Worm (Caenorhabditis elegans) whole organism, young adult: ENCODE data around the gene dhs-14.

ENCODE experiments used
- B0336.3 ChIP-seq: fragments of 200-800 bp; sonication (Bioruptor generic); IDR thresholded peaks from 2 replicates; pipeline ENCODE4 v1.3.6; 2022; ENCODE audit warnings: missing genetic modification characterization, missing compliant biosample characterization
- D2030.7 ChIP-seq: fragments of 200-800 bp; sonication (Bioruptor generic); IDR thresholded peaks from 2 replicates; pipeline ENCODE4 v1.3.6; 2022; ENCODE audit warnings: missing genetic modification reagents, missing genetic modification characterization, missing compliant biosample characterization
- F10E7.11 ChIP-seq: sonication (generic microtip); optimal IDR thresholded peaks from 2 replicates; lab custom pipeline; 2017; ENCODE audit warnings: mild to moderate bottlenecking, missing genetic modification characterization, moderate library complexity, missing compliant biosample characterization
- F22D6.2 ChIP-seq: sonication (generic microtip); optimal IDR thresholded peaks from 2 replicates; lab custom pipeline; 2016; ENCODE audit warnings: mild to moderate bottlenecking, missing genetic modification characterization, missing compliant biosample characterization
- F23B12.7 ChIP-seq: sonication (generic microtip); optimal IDR thresholded peaks from 2 replicates; lab custom pipeline; 2017; ENCODE audit warnings: missing genetic modification characterization, mild to moderate bottlenecking, missing compliant biosample characterization, antibody characterized with exemption, moderate library complexity; ENCODE audit not compliant: insufficient read depth
- F49E8.2 ChIP-seq: sonication (generic microtip); optimal IDR thresholded peaks from 3 replicates; lab custom pipeline; 2017; ENCODE audit warnings: missing genetic modification characterization, mild to moderate bottlenecking, missing compliant biosample characterization, antibody characterized with exemption, moderate library complexity; ENCODE audit not compliant: insufficient read depth
- F52B5.7 ChIP-seq: sonication (generic microtip); optimal IDR thresholded peaks from 2 replicates; lab custom pipeline; 2016; ENCODE audit warnings: mild to moderate bottlenecking, missing genetic modification characterization, missing compliant biosample characterization
- F57A8.1 ChIP-seq: fragments of 200-800 bp; sonication (Bioruptor generic); optimal IDR thresholded peaks from 2 replicates; lab custom pipeline; 2018; ENCODE audit warnings: mild to moderate bottlenecking, missing genetic modification characterization, moderate library complexity, missing compliant biosample characterization
- F57C9.4 ChIP-seq: sonication (generic microtip); optimal IDR thresholded peaks from 2 replicates; lab custom pipeline; 2017; ENCODE audit warnings: mild to moderate bottlenecking, missing genetic modification characterization, missing compliant biosample characterization
- Y67H2A.10 ChIP-seq: fragments of 200-800 bp; sonication (Bioruptor generic); conservative IDR thresholded peaks from 2 replicates; pipeline ENCODE4 v1.3.6; 2022; ENCODE audit warnings: missing genetic modification reagents, missing genetic modification characterization, missing compliant biosample characterization
- athp-1 ChIP-seq: sonication (generic microtip); optimal IDR thresholded peaks from 2 replicates; lab custom pipeline; 2017; ENCODE audit warnings: mild to moderate bottlenecking, missing genetic modification characterization, missing compliant biosample characterization
- bed-1 ChIP-seq: fragments of 200-800 bp; sonication (Bioruptor generic); IDR thresholded peaks from 2 replicates; pipeline ENCODE4 v1.3.6; 2022; ENCODE audit warnings: missing genetic modification reagents, missing genetic modification characterization, missing compliant biosample characterization
- ccch-3 ChIP-seq: fragments of 200-800 bp; sonication (Bioruptor generic); optimal IDR thresholded peaks from 2 replicates; lab custom pipeline; 2018; ENCODE audit warnings: mild to moderate bottlenecking, missing genetic modification characterization, missing compliant biosample characterization
- cebp-1 ChIP-seq, 2 experiments: fragments of 200-800 bp in 1 of 2; sonication (Bioruptor generic) in 1 of 2; sonication (generic microtip) in 1 of 2; IDR thresholded peaks in 1 of 2; optimal IDR thresholded peaks in 1 of 2; 2 replicates each; pipeline versions ENCODE4 v1.3.6 to Lab custom; 2017 to 2022; ENCODE audit warnings: missing compliant biosample characterization in 2 of 2, missing genetic modification characterization in 2 of 2, mild to moderate bottlenecking in 1 of 2, missing genetic modification reagents in 1 of 2, moderate library complexity in 1 of 2
- ceh-58 ChIP-seq: fragments of 200-800 bp; sonication (Bioruptor generic); IDR thresholded peaks from 2 replicates; pipeline ENCODE4 v1.3.6; 2022; ENCODE audit warnings: missing genetic modification characterization, missing compliant biosample characterization
- ceh-91 ChIP-seq: fragments of 200-800 bp; sonication (Bioruptor generic); IDR thresholded peaks from 2 replicates; pipeline ENCODE4 v1.3.6; 2022; ENCODE audit warnings: missing genetic modification reagents, missing genetic modification characterization, missing compliant biosample characterization
- die-1 ChIP-seq: sonication (generic microtip); optimal IDR thresholded peaks from 2 replicates; lab custom pipeline; 2016; ENCODE audit warnings: missing genotype, mild to moderate bottlenecking, missing genetic modification characterization, missing compliant biosample characterization
- dox-1 ChIP-seq: fragments of 200-800 bp; sonication (Bioruptor generic); IDR thresholded peaks from 2 replicates; pipeline ENCODE4 v1.3.6; 2022; ENCODE audit warnings: missing genetic modification reagents, missing genetic modification characterization, missing compliant biosample characterization
- dpl-1 ChIP-seq: fragments of 150-350 bp; optimal IDR thresholded peaks from 2 replicates; lab custom pipeline; 2014; ENCODE audit warnings: missing biosample characterization, missing genetic modification reagents, missing genetic modification characterization
- egrh-3 ChIP-seq: fragments of 200-800 bp; sonication (Bioruptor generic); IDR thresholded peaks from 2 replicates; pipeline ENCODE4 v1.3.6; 2022; ENCODE audit warnings: missing genetic modification reagents, missing genetic modification characterization, missing compliant biosample characterization
- hlh-12 ChIP-seq: sonication (generic microtip); optimal IDR thresholded peaks from 2 replicates; lab custom pipeline; 2016; ENCODE audit warnings: missing genetic modification characterization, missing compliant biosample characterization
- hlh-26 ChIP-seq: fragments of 200-800 bp; sonication (Bioruptor generic); conservative IDR thresholded peaks from 2 replicates; pipeline ENCODE4 v1.3.6; 2022; ENCODE audit warnings: missing genetic modification reagents, missing genetic modification characterization, missing compliant biosample characterization
- let-607 ChIP-seq, 2 experiments: fragments of 200-800 bp in 1 of 2; sonication (Bioruptor generic) in 1 of 2; sonication (generic microtip) in 1 of 2; optimal IDR thresholded peaks; 2 replicates each; lab custom pipeline; 2016 to 2018; ENCODE audit warnings: mild to moderate bottlenecking in 2 of 2, missing compliant biosample characterization in 2 of 2, missing genetic modification characterization in 2 of 2, moderate library complexity in 2 of 2, missing genotype in 1 of 2
- lin-26 ChIP-seq: fragments of 200-800 bp; sonication (Bioruptor generic); IDR thresholded peaks from 2 replicates; pipeline ENCODE4 v1.3.6; 2022; ENCODE audit warnings: missing genetic modification reagents, missing genetic modification characterization, missing compliant biosample characterization
- lin-35 ChIP-seq, 3 experiments: fragments of 150-350 bp in 2 of 3; sonication (generic microtip) in 1 of 3; optimal IDR thresholded peaks; 2 replicates each; lab custom pipeline; 2014 to 2018; ENCODE audit warnings: missing biosample characterization in 3 of 3, missing genetic modification characterization in 3 of 3, missing genetic modification reagents in 3 of 3
- lin-40 ChIP-seq: sonication (generic microtip); optimal IDR thresholded peaks from 2 replicates; lab custom pipeline; 2016; ENCODE audit warnings: missing genetic modification characterization, mild to moderate bottlenecking, missing compliant biosample characterization, missing genotype, missing genetic modification reagents
- lir-1 ChIP-seq: fragments of 200-800 bp; sonication (Bioruptor generic); conservative IDR thresholded peaks from 2 replicates; pipeline ENCODE4 v1.3.6; 2022; ENCODE audit warnings: missing genetic modification reagents, missing genetic modification characterization, missing compliant biosample characterization
- lsl-1 ChIP-seq: fragments of 200-800 bp; sonication (Bioruptor generic); optimal IDR thresholded peaks from 2 replicates; lab custom pipeline; 2018; ENCODE audit warnings: mild to moderate bottlenecking, missing genetic modification characterization, moderate library complexity, missing compliant biosample characterization
- madf-3 ChIP-seq: fragments of 200-800 bp; sonication (Bioruptor generic); IDR thresholded peaks from 2 replicates; pipeline ENCODE4 v1.3.6; 2022; ENCODE audit warnings: missing genetic modification reagents, missing genetic modification characterization, missing compliant biosample characterization
- mxl-1 ChIP-seq: sonication (generic microtip); optimal IDR thresholded peaks from 2 replicates; lab custom pipeline; 2016; ENCODE audit warnings: missing genetic modification characterization, missing compliant biosample characterization
- nfya-1 ChIP-seq: sonication (generic microtip); optimal IDR thresholded peaks from 2 replicates; lab custom pipeline; 2017; ENCODE audit warnings: antibody characterized with exemption, missing compliant biosample characterization, missing genetic modification characterization, borderline replicate concordance; ENCODE audit not compliant: insufficient read depth
- nfyb-1 ChIP-seq: fragments of 200-800 bp; sonication (Bioruptor generic); IDR thresholded peaks from 2 replicates; pipeline ENCODE4 v1.3.6; 2022; ENCODE audit warnings: missing genetic modification reagents, missing genetic modification characterization, missing compliant biosample characterization
- nhr-179 ChIP-seq: sonication (generic microtip); optimal IDR thresholded peaks from 2 replicates; lab custom pipeline; 2016; ENCODE audit warnings: mild to moderate bottlenecking, missing genetic modification characterization, missing compliant biosample characterization
- nhr-80 ChIP-seq: sonication (generic microtip); optimal IDR thresholded peaks from 2 replicates; lab custom pipeline; 2016; ENCODE audit warnings: missing genetic modification characterization, missing compliant biosample characterization
- rec-8 ChIP-seq, 2 experiments: sonication (generic microtip); optimal IDR thresholded peaks; 2 replicates each; lab custom pipeline; 2016; ENCODE audit warnings: mild to moderate bottlenecking in 2 of 2, missing genetic modification characterization in 2 of 2, missing genetic modification reagents in 2 of 2, missing genotype in 2 of 2, missing biosample characterization in 1 of 2, missing compliant biosample characterization in 1 of 2, moderate library complexity in 1 of 2
- sea-2 ChIP-seq: fragments of 200-800 bp; sonication (Bioruptor generic); IDR thresholded peaks from 2 replicates; pipeline ENCODE4 v1.3.6; 2022; ENCODE audit warnings: missing genetic modification characterization, missing compliant biosample characterization
- snpc-4 ChIP-seq, 5 experiments: fragments of 150-350 bp in 1 of 5; sonication (generic microtip) in 4 of 5; optimal IDR thresholded peaks; 2 replicates each; lab custom pipeline; 2014 to 2018; ENCODE audit warnings: missing genetic modification characterization in 5 of 5, missing biosample characterization in 3 of 5, antibody characterized with exemption in 2 of 5, mild to moderate bottlenecking in 2 of 5, missing compliant biosample characterization in 2 of 5, missing genotype in 2 of 5, moderate library complexity in 2 of 5, missing genetic modification reagents in 1 of 5
- sptf-2 ChIP-seq: fragments of 200-800 bp; sonication (Bioruptor generic); optimal IDR thresholded peaks from 2 replicates; lab custom pipeline; 2018; ENCODE audit warnings: mild to moderate bottlenecking, missing genetic modification characterization, missing compliant biosample characterization
- tbp1 ChIP-seq: fragments of 200-800 bp; sonication (Bioruptor generic); optimal IDR thresholded peaks from 2 replicates; lab custom pipeline; 2018; ENCODE audit warnings: mild to moderate bottlenecking, missing genetic modification characterization, missing compliant biosample characterization
- ztf-3 ChIP-seq: fragments of 200-800 bp; sonication (Bioruptor generic); optimal IDR thresholded peaks from 2 replicates; lab custom pipeline; 2018; ENCODE audit warnings: mild to moderate bottlenecking, missing genetic modification characterization, missing compliant biosample characterization

dhs-14 gene

DNA sequence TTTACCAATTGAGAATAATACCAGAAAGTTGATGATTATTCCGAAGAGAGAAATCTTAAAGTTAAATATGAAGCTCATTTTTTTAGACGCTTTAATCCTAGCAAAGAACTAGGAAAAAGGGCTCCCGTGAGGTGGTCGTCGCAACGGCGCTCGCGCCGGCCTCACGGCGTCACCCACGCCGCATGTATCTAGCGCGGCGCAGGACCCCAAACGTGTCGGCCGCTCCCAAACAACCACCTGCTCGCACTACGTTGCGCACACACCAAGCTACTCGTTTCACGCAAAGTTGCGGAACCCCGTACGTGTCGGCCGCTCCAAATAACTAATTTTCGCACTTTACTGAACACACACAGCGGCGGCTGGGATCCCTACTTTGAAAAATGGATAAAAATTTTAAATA, 18.6 kb downstream of the dhs-14 start:
- TF ChIP-seq athp-1 (tag; lab: Kevin White, UChicago) (no peak), nfyb-1 (GFP tag; lab: Robert Waterston, UW) (0 out of 2 replicates have a peak, but pooled peaks have one; percentile 28), egrh-3 (GFP tag; lab: Robert Waterston, UW) (peak; percentile 65; the same call in 1 of the 2 replicates), snpc-4 (GFP tag; optimal IDR thresholded peaks at IDR 0.05; lab: Kevin White, UChicago) (no peak), snpc-4 (tag; optimal IDR thresholded peaks at IDR 0.05; lab: Kevin White, UChicago) (peak in 1 of 4 experiments; percentile 71), bed-1 (GFP tag; lab: Robert Waterston, UW) (no peak), B0336.3 (GFP tag; lab: Robert Waterston, UW) (no peak), lsl-1 (no peak)

DNA sequence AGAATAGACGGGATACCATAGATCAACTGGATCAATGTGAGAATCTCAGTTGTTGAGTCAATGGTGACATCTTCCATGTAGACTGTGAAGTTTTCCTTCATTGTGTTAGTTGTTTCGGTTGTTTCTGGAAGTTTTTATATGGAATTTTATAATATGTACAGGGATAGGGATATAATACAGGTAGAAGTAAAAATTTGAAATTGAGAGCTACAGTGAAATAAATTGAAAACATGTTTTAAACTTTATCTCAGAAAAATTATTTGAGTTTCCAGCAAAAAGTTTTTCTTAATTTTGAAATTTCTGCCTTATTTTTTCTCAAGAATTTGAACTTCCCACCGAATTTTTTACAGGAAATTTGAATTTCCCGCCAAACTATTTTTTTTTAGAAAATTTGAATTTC, 22.7 kb downstream of the dhs-14 start, which contains the start of gene srg-62:
Gene srg-62, minus strand, starts transcription at position 101 of the 400 bp plus-strand sequence.
- TF ChIP-seq let-607 (tag; optimal IDR thresholded peaks at IDR 0.05; lab: Kevin White, UChicago) (no peak), F49E8.2 (tag; lab: Kevin White, UChicago) (no peak), nhr-80 (no peak), ceh-58 (GFP tag; lab: Robert Waterston, UW) (no peak), hlh-12 (tag; lab: Kevin White, UChicago) (no peak), F22D6.2 (no peak), sea-2 (GFP tag; lab: Robert Waterston, UW) (no peak)

DNA sequence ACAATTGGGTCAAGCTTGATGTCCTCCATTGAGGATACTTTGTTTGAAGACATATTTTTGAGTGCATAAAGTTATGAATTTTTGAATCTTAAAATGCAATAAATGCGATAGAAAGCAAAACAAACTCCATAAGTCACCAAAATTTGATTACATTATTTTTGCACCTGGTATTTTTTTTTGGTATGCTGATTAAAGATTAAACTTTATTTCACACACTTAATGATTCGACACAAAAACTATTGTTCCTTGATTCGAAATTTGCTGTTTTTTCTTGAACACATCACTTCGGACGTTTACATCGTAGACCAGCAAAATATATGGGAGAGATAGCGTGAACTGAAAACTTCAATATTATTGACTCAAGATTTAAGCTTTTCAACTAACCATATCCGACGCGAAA, 24.8 kb downstream of the dhs-14 start, which contains the start of gene srg-61:
Gene srg-61, minus strand, starts transcription at position 101 of the 400 bp plus-strand sequence.
- TF ChIP-seq F52B5.7 (tag; lab: Kevin White, UChicago) (no peak), athp-1 (tag; lab: Kevin White, UChicago) (no peak), ceh-91 (GFP tag; lab: Robert Waterston, UW) (no peak), tbp1 (GFP tag; lab: Kevin White, UChicago) (no peak)
- TF ChIP-seq, all 124 proteins: peak for 0

DNA sequence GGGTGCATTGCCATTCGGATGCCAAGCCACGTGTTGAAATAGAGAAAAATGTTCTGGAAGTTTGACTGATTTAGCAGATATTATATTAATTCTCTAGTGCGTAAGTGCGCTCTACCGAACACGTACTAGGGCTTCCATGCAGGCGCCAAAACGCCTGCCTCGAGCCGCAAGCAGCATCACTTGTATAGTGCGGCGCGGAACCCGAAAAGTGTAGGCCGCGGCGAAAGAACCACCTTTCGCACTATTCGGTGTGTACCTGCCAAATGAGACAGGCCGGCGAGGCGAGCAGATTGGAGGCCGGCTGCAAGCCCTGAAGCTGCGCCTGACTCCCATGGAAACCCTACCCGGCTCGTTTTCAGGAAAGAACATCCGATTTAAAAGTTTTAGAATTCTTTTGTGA, 25.4 kb downstream of the dhs-14 start:
- TF ChIP-seq sptf-2 (GFP tag; lab: Kevin White, UChicago) (no peak), madf-3 (GFP tag; lab: Robert Waterston, UW) (no peak), F22D6.2 (no peak), dpl-1 (GFP tag; lab: Kevin White, UChicago) (no peak), F57C9.4 (no peak), ccch-3 (GFP tag; lab: Kevin White, UChicago) (no peak), die-1 (tag; lab: Kevin White, UChicago) (no peak), ztf-3 (GFP tag; lab: Kevin White, UChicago) (no peak), nfya-1 (tag; lab: Kevin White, UChicago) (no peak), mxl-1 (tag; lab: Kevin White, UChicago) (no peak), lir-1 (GFP tag; lab: Robert Waterston, UW) (no peak), D2030.7 (GFP tag; lab: Robert Waterston, UW) (no peak), F57A8.1 (GFP tag; lab: Kevin White, UChicago) (no peak), hlh-26 (GFP tag; lab: Robert Waterston, UW) (no peak), F10E7.11 (tag; lab: Kevin White, UChicago) (no peak), dox-1 (GFP tag; lab: Robert Waterston, UW) (no peak), F23B12.7 (tag; lab: Kevin White, UChicago) (no peak), nhr-179 (tag; lab: Kevin White, UChicago) (no peak), Y67H2A.10 (GFP tag; lab: Robert Waterston, UW) (no peak), cebp-1 (GFP tag; IDR thresholded peaks at IDR 0.05; lab: Robert Waterston, UW) (no peak), cebp-1 (tag; optimal IDR thresholded peaks at IDR 0.05; lab: Kevin White, UChicago) (no peak), lsl-1 (peak; percentile 6), lin-26 (peak; percentile 56; the same call in 1 of the 2 replicates), nfyb-1 (GFP tag; lab: Robert Waterston, UW) (no peak), F52B5.7 (tag; lab: Kevin White, UChicago) (no peak), lin-35 (GFP tag; optimal IDR thresholded peaks at IDR 0.05; lab: Kevin White, UChicago) (no peak), lin-40 (tag; lab: Kevin White, UChicago) (no peak), rec-8 (tag; optimal IDR thresholded peaks at IDR 0.05; lab: Kevin White, UChicago) (no peak)
